Fruit fly (Drosophila melanogaster): Measurements from ENCODE around the gene CG34124.

DNA sequence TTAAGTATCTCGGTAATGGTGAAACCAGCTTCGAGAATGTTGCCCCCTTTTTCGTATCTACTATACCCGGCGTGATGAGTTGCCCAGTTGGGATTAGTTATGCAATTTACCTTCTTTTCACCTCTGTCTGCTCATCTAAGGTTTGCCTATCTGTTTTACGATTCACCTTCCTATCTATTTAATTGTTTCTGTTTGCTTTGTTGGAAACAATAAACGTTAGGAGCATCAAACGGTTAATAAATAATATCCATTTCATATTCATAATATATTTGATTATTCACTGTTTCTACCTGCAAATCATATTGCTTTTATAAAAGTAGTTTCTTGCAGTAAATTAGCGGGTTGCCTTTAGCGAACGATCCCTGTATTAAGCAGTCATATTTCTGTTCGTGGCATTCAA, 49.0 kb downstream of the CG34124 start:
- TF ChIP-seq ato (GFP tag; IDR thresholded peaks at IDR 0.05; ENCODE audit: partially characterized antibody) (no peak), Mad (GFP tag; optimal IDR thresholded peaks at IDR 0.05) (no peak), abd-A (tag; optimal IDR thresholded peaks at IDR 0.05) (no peak), tll (GFP tag; optimal IDR thresholded peaks at IDR 0.05) (no peak), B-H2 (GFP tag; optimal IDR thresholded peaks at IDR 0.05) (no peak), shn (GFP tag; optimal IDR thresholded peaks at IDR 0.05) (no peak)

Data from whole organism, embryonic.